Worm (Caenorhabditis elegans): Measurements from ENCODE around the gene B0218.5.

The B0218.5 gene

ce11 chrIV:8169674-8170073 lies 12.6 kb upstream of the B0218.5 start, which contains the start of gene C07G1.15:
C07G1.15 (plus strand) TSS chrIV:8169974.
- no peak for TF ChIP-seq blmp-1 (tag; optimal IDR thresholded peaks at IDR 0.05)
- no peak for TF ChIP-seq hlh-1 (tag; optimal IDR thresholded peaks at IDR 0.05)
- TF ChIP-seq drap-1 (GFP tag; optimal IDR thresholded peaks at IDR 0.05) = no peak
- no peak for TF ChIP-seq flh-1 (GFP tag; optimal IDR thresholded peaks at IDR 0.05)
- TF ChIP-seq unc-120 (tag; optimal IDR thresholded peaks at IDR 0.05; ENCODE audit: poor library complexity, severe bottlenecking) = no peak
- no peak for TF ChIP-seq sem-2 (GFP tag; optimal IDR thresholded peaks at IDR 0.05)
- TF ChIP-seq lin-13 (tag; optimal IDR thresholded peaks at IDR 0.05) = no peak
- no peak for TF ChIP-seq nhr-237 (tag; optimal IDR thresholded peaks at IDR 0.05)
- TF ChIP-seq ztf-11 (tag; optimal IDR thresholded peaks at IDR 0.05) = no peak
- no peak for TF ChIP-seq ces-1 (GFP tag; optimal IDR thresholded peaks at IDR 0.05)
- TF ChIP-seq ham-2 (GFP tag; optimal IDR thresholded peaks at IDR 0.05) = no peak
- TF ChIP-seq mep-1 (tag; optimal IDR thresholded peaks at IDR 0.05) = no peak
- no peak for TF ChIP-seq zip-8 (tag; optimal IDR thresholded peaks at IDR 0.05)
- TF ChIP-seq nhr-76 (tag; optimal IDR thresholded peaks at IDR 0.05) = no peak

ce11 chrIV:8168660-8169059 lies 11.6 kb upstream of the B0218.5 start, which contains the start of gene clec-52:
clec-52 (minus strand) TSS chrIV:8168760.
- no peak for TF ChIP-seq flh-1 (GFP tag; optimal IDR thresholded peaks at IDR 0.05)
- no peak for TF ChIP-seq mls-2 (tag; optimal IDR thresholded peaks at IDR 0.05)
- TF ChIP-seq cnd-1 (tag; optimal IDR thresholded peaks at IDR 0.05) = no peak
- TF ChIP-seq nhr-2 (tag; optimal IDR thresholded peaks at IDR 0.05) = no peak
- no peak for TF ChIP-seq zip-8 (tag; optimal IDR thresholded peaks at IDR 0.05)
- TF ChIP-seq tbx-8 (GFP tag; optimal IDR thresholded peaks at IDR 0.05) = no peak
- TF ChIP-seq sem-2 (GFP tag; optimal IDR thresholded peaks at IDR 0.05) = no peak
- no peak for TF ChIP-seq nhr-76 (tag; optimal IDR thresholded peaks at IDR 0.05)
- no peak for TF ChIP-seq nhr-237 (tag; optimal IDR thresholded peaks at IDR 0.05)
- TF ChIP-seq ces-1 (GFP tag; optimal IDR thresholded peaks at IDR 0.05) = no peak
- TF ChIP-seq lin-32 (GFP tag; optimal IDR thresholded peaks at IDR 0.05) = no peak
- no peak for TF ChIP-seq nhr-28 (tag; optimal IDR thresholded peaks at IDR 0.05)
- no peak for TF ChIP-seq unc-39 (tag; optimal IDR thresholded peaks at IDR 0.05)
- no peak for TF ChIP-seq mab-5 (tag; optimal IDR thresholded peaks at IDR 0.05)
- no peak for TF ChIP-seq unc-120 (tag; optimal IDR thresholded peaks at IDR 0.05; ENCODE audit: poor library complexity, severe bottlenecking)
- TF ChIP-seq nhr-12 (tag; optimal IDR thresholded peaks at IDR 0.05) = no peak

ce11 chrIV:8165950-8166349 lies 8.9 kb upstream of the B0218.5 start, which contains the start of gene B0218.7:
B0218.7 (minus strand) TSS chrIV:8166050.
- TF ChIP-seq sem-2 (GFP tag; optimal IDR thresholded peaks at IDR 0.05) = no peak
- no peak for TF ChIP-seq unc-62 (GFP tag; optimal IDR thresholded peaks at IDR 0.05)
- no peak for TF ChIP-seq unc-120 (tag; optimal IDR thresholded peaks at IDR 0.05; ENCODE audit: poor library complexity, severe bottlenecking)
- TF ChIP-seq lin-32 (GFP tag; optimal IDR thresholded peaks at IDR 0.05) = no peak
- TF ChIP-seq cnd-1 (tag; optimal IDR thresholded peaks at IDR 0.05) = no peak
- TF ChIP-seq mep-1 (tag; optimal IDR thresholded peaks at IDR 0.05) = no peak
- TF ChIP-seq nhr-28 (tag; optimal IDR thresholded peaks at IDR 0.05) = no peak
- TF ChIP-seq blmp-1 (tag; optimal IDR thresholded peaks at IDR 0.05) = no peak
- TF ChIP-seq hlh-1 (tag; optimal IDR thresholded peaks at IDR 0.05) = no peak
- no peak for TF ChIP-seq tbx-8 (GFP tag; optimal IDR thresholded peaks at IDR 0.05)
- TF ChIP-seq ham-2 (GFP tag; optimal IDR thresholded peaks at IDR 0.05) = no peak
- TF ChIP-seq nhr-2 (tag; optimal IDR thresholded peaks at IDR 0.05) = no peak
- TF ChIP-seq ceh-43 (GFP tag; optimal IDR thresholded peaks at IDR 0.05) = no peak
- TF ChIP-seq zip-8 (tag; optimal IDR thresholded peaks at IDR 0.05) = no peak
- no peak for TF ChIP-seq lsy-2 (tag; optimal IDR thresholded peaks at IDR 0.05)
- TF ChIP-seq pha-4 (tag; optimal IDR thresholded peaks at IDR 0.05) = no peak
- no peak for TF ChIP-seq nhr-76 (tag; optimal IDR thresholded peaks at IDR 0.05)

ce11 chrIV:8164515-8164914 lies 7.5 kb upstream of the B0218.5 start:
- TF ChIP-seq snpc-4 (tag; optimal IDR thresholded peaks at IDR 0.05) (no peak), mep-1 (tag; optimal IDR thresholded peaks at IDR 0.05) (no peak), nhr-28 (tag; optimal IDR thresholded peaks at IDR 0.05) (no peak), ceh-83 (GFP tag; optimal IDR thresholded peaks at IDR 0.05) (no peak), unc-62 (GFP tag; optimal IDR thresholded peaks at IDR 0.05) (no peak), lin-32 (GFP tag; optimal IDR thresholded peaks at IDR 0.05) (no peak), nhr-12 (tag; optimal IDR thresholded peaks at IDR 0.05) (no peak)

ce11 chrIV:8163687-8164086 lies 6.6 kb upstream of the B0218.5 start, which contains the start of gene clec-51:
clec-51 (minus strand) TSS chrIV:8163800.
- TF ChIP-seq mep-1 (tag; optimal IDR thresholded peaks at IDR 0.05) = no peak
- TF ChIP-seq flh-1 (GFP tag; optimal IDR thresholded peaks at IDR 0.05) = no peak
- no peak for TF ChIP-seq tbx-8 (GFP tag; optimal IDR thresholded peaks at IDR 0.05)
- no peak for TF ChIP-seq unc-62 (GFP tag; optimal IDR thresholded peaks at IDR 0.05)
- TF ChIP-seq ces-1 (GFP tag; optimal IDR thresholded peaks at IDR 0.05) = no peak
- no peak for TF ChIP-seq zip-8 (tag; optimal IDR thresholded peaks at IDR 0.05)
- TF ChIP-seq nhr-28 (tag; optimal IDR thresholded peaks at IDR 0.05) = no peak
- TF ChIP-seq cnd-1 (tag; optimal IDR thresholded peaks at IDR 0.05) = no peak
- TF ChIP-seq mab-5 (tag; optimal IDR thresholded peaks at IDR 0.05) = no peak
- TF ChIP-seq ceh-43 (GFP tag; optimal IDR thresholded peaks at IDR 0.05) = no peak
- no peak for TF ChIP-seq unc-39 (tag; optimal IDR thresholded peaks at IDR 0.05)
- no peak for TF ChIP-seq sptf-1 (tag; optimal IDR thresholded peaks at IDR 0.05)
- TF ChIP-seq nhr-12 (tag; optimal IDR thresholded peaks at IDR 0.05) = no peak
- TF ChIP-seq blmp-1 (tag; optimal IDR thresholded peaks at IDR 0.05) = no peak
- no peak for TF ChIP-seq unc-120 (tag; optimal IDR thresholded peaks at IDR 0.05; ENCODE audit: poor library complexity, severe bottlenecking)
- TF ChIP-seq hlh-1 (tag; optimal IDR thresholded peaks at IDR 0.05) = no peak
- TF ChIP-seq bed-3 (GFP tag; optimal IDR thresholded peaks at IDR 0.05) = no peak
- TF ChIP-seq ham-2 (GFP tag; optimal IDR thresholded peaks at IDR 0.05) = no peak
- no peak for TF ChIP-seq mls-2 (tag; optimal IDR thresholded peaks at IDR 0.05)
